Fruit fly (Drosophila melanogaster): ENCODE results near the gene axo.

dm6 chr3L:4709790-4710189 lies 22.7 kb upstream of the axo start, which contains the start of gene CG13712:
- TF ChIP-seq kay (GFP tag; ENCODE audit: borderline replicate concordance), result no peak
- no peak for TF ChIP-seq CG7101 (tag; optimal IDR thresholded peaks at IDR 0.05)
- TF ChIP-seq tj (GFP tag; optimal IDR thresholded peaks at IDR 0.05), result no peak
- no peak for TF ChIP-seq CG1620 (GFP tag; optimal IDR thresholded peaks at IDR 0.05)
- TF ChIP-seq Clk (GFP tag; optimal IDR thresholded peaks at IDR 0.05), result no peak
- TF ChIP-seq CG14711 (tag; optimal IDR thresholded peaks at IDR 0.05), result no peak
- TF ChIP-seq Hr96 (GFP tag; optimal IDR thresholded peaks at IDR 0.05), result no peak
- TF ChIP-seq cic (GFP tag; optimal IDR thresholded peaks at IDR 0.05), result no peak
- no peak for TF ChIP-seq toe (GFP tag; optimal IDR thresholded peaks at IDR 0.05)
- TF ChIP-seq ovo (GFP tag; optimal IDR thresholded peaks at IDR 0.05), result no peak
- no peak for TF ChIP-seq CG5204 (GFP tag; optimal IDR thresholded peaks at IDR 0.05)
- TF ChIP-seq bab1 (GFP tag; optimal IDR thresholded peaks at IDR 0.05), result no peak
- no peak for TF ChIP-seq cnc (optimal IDR thresholded peaks at IDR 0.05)
- TF ChIP-seq CG11617 (GFP tag; optimal IDR thresholded peaks at IDR 0.05), result no peak

Data from whole organism, adult.